Fruit fly (Drosophila melanogaster) whole organism, prepupa: ENCODE measurements around the gene melt.

Experiments
- CG10669 ChIP-seq: fragments of 200-800 bp; sonication (Bioruptor generic); optimal IDR thresholded peaks from 3 replicates; lab custom pipeline; 2018; ENCODE audit warnings: missing biosample characterization, mild to moderate bottlenecking, missing genetic modification characterization, moderate library complexity
- CG7368 ChIP-seq: fragments of 200-800 bp; sonication (Bioruptor generic); optimal IDR thresholded peaks from 3 replicates; lab custom pipeline; 2016; ENCODE audit warnings: missing biosample characterization, missing genetic modification characterization
- CG8119 ChIP-seq: fragments of 200-800 bp; sonication (Bioruptor generic); IDR thresholded peaks from 3 replicates; pipeline ENCODE4 v1.3.6; 2022; ENCODE audit warnings: missing biosample characterization, missing genetic modification characterization
- CG8319 ChIP-seq: fragments of 200-800 bp; sonication (Bioruptor generic); optimal IDR thresholded peaks from 3 replicates; lab custom pipeline; 2016; ENCODE audit warnings: missing biosample characterization, missing genetic modification characterization
- Eip75B ChIP-seq: fragments of 200-800 bp; sonication (Bioruptor generic); optimal IDR thresholded peaks from 3 replicates; lab custom pipeline; 2016; ENCODE audit warnings: missing biosample characterization, missing genetic modification characterization
- Hr39 ChIP-seq: fragments of 200-800 bp; sonication (Bioruptor generic); optimal IDR thresholded peaks from 2 replicates; lab custom pipeline; 2016; ENCODE audit warnings: missing biosample characterization, missing genetic modification characterization
- Lpt ChIP-seq: fragments of 200-800 bp; sonication (Bioruptor generic); optimal IDR thresholded peaks from 3 replicates; lab custom pipeline; 2016; ENCODE audit warnings: missing biosample characterization, missing genetic modification characterization
- fd59A ChIP-seq: fragments of 200-800 bp; sonication (Bioruptor generic); optimal IDR thresholded peaks from 2 replicates; lab custom pipeline; 2017; ENCODE audit warnings: missing biosample characterization, mild to moderate bottlenecking, missing genetic modification characterization, missing genetic modification reagents

dm6 chr3L:7105693-7106092, 28.6 kb upstream of the melt start:
- TF ChIP-seq Eip75B (GFP tag; lab: Kevin White, UChicago) (no peak), Hr39 (GFP tag; lab: Kevin White, UChicago) (no peak), CG7368 (no peak), CG8119 (GFP tag; lab: Robert Waterston, UW) (0 out of 3 replicates have a peak, but pooled peaks have one; percentile 13), Lpt (GFP tag; lab: Kevin White, UChicago) (no peak), CG10669 (GFP tag; lab: Kevin White, UChicago) (no peak), CG8319 (GFP tag; lab: Kevin White, UChicago) (no peak), fd59A (GFP tag; lab: Kevin White, UChicago) (no peak)
